Worm (Caenorhabditis elegans): ENCODE measurements around the gene pcdr-1.

Gene pcdr-1

ce11 chrX:15657773-15658172 lies 8.8 kb upstream of the pcdr-1 start:
- TF ChIP-seq ceh-20 (GFP tag; IDR thresholded peaks at IDR 0.05) (no peak), unc-62 (GFP tag; optimal IDR thresholded peaks at IDR 0.05 in 1 of 2) (peak in 1 of 2 experiments; percentile 29), unc-62 (tag; optimal IDR thresholded peaks at IDR 0.05) (no peak)

- TF ChIP-seq mdt-29 (GFP tag; IDR thresholded peaks at IDR 0.05) = no peak
- TF ChIP-seq mep-1 (tag; optimal IDR thresholded peaks at IDR 0.05) = peak; percentile 16
- TF ChIP-seq mdl-1 (tag; optimal IDR thresholded peaks at IDR 0.05) = no peak
- TF ChIP-seq arid-1 (GFP tag; conservative IDR thresholded peaks at IDR 0.05) = no peak
- TF ChIP-seq fkh-10 (GFP tag; optimal IDR thresholded peaks at IDR 0.05) = peak; percentile 58
- TF ChIP-seq unc-62 (GFP tag; optimal IDR thresholded peaks at IDR 0.05 in 1 of 2) = peak in 1 of 2 experiments; percentile 44
- no peak for TF ChIP-seq unc-62 (tag; optimal IDR thresholded peaks at IDR 0.05)
- TF ChIP-seq ces-1 (GFP tag; optimal IDR thresholded peaks at IDR 0.05) = no peak
Observed at ce11 chrX:15659561-15659960, 7.0 kb upstream of the pcdr-1 start.

DNA sequence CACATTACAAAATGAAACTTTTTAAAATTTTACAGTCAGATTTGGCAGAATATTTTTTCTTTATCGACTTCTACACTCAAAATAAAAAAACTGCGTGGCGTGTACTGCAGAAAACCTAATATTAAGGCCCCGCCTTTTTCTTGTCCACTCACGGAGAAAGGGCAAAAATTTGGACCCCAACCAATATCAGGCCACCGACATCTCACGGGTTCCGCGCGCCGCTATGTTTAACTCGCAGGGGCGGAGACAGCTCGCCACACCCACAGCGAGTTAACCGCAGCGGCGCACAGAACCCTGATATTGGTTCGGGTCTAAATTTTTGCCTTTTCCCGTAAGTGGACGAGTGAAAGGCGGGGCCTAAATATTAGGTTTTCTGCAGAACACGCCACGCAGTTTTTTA lies 2.8 kb upstream of the pcdr-1 start:
- no peak for TF ChIP-seq mep-1 (tag; optimal IDR thresholded peaks at IDR 0.05)
- TF ChIP-seq ceh-44 (GFP tag; IDR thresholded peaks at IDR 0.05) = no peak
- no peak for TF ChIP-seq mxl-3 (GFP tag; optimal IDR thresholded peaks at IDR 0.05)
- TF ChIP-seq arid-1 (GFP tag; conservative IDR thresholded peaks at IDR 0.05) = no peak
- TF ChIP-seq rbr-2 (tag; optimal IDR thresholded peaks at IDR 0.05) = no peak
- TF ChIP-seq lim-7 (GFP tag; IDR thresholded peaks at IDR 0.05) = no peak
- no peak for TF ChIP-seq ama-1 (optimal IDR thresholded peaks at IDR 0.05)
- no peak for TF ChIP-seq duxl-1 (tag; optimal IDR thresholded peaks at IDR 0.05; ENCODE audit: poor library complexity)
- TF ChIP-seq nhr-48 (tag; optimal IDR thresholded peaks at IDR 0.05) = no peak
- no peak for TF ChIP-seq snpc-4 (tag; optimal IDR thresholded peaks at IDR 0.05)
- TF ChIP-seq gei-8 (GFP tag; optimal IDR thresholded peaks at IDR 0.05) = no peak
- no peak for TF ChIP-seq dmd-8 (GFP tag; IDR thresholded peaks at IDR 0.05)

DNA sequence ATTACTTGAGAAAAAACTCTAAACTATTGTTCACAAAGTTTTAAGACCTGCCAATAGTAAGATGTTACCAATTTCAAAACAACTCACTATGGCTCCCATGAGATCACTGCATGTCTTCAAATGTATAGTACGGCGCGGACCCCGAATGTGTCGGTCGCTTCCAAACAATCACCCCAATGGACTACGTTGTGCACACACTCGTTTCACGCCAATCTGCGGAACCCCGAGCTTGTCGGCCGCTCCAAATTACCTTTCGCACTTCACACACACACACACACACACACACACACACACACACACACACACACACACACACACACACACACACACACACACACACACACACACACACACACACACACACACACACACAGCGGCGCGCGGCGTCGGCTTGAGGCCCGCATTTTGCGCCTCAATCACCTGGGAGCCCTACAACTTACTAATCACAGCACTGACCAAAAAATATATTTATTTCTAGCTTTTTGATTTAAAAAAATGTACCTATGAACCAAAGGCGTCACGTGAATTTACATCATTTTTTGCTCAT lies 1.6 kb downstream of the pcdr-1 start:
- TF ChIP-seq mdt-29 (GFP tag; IDR thresholded peaks at IDR 0.05) (no peak), hlh-11 (tag; optimal IDR thresholded peaks at IDR 0.05) (peak; percentile 10), nhr-6 (tag; optimal IDR thresholded peaks at IDR 0.05) (no peak)

DNA sequence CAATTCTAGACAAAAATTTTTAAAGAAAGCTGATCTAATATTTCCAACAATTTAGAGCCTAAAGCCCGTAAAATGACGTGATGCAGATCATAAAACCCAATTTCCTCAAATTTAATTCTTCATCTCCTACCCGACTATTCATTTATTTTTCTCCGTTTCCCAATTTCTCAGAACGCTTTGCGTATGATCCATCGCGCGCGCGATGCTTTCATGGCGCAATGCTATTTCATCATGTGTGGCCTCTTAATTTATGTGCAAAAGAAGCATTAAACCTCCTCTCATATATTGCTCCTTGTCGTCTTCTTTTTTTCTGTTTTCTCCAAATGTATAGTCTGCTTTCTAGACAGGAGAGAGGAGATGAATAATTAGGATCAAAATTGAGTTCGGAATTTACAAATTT lies 2.1 kb downstream of the pcdr-1 start:
- TF ChIP-seq aha-1 (tag) (peak; percentile 62), hlh-30 (tag; optimal IDR thresholded peaks at IDR 0.05; ENCODE audit: insufficient read depth) (no peak), egl-27 (tag; optimal IDR thresholded peaks at IDR 0.05) (no peak), mxl-3 (GFP tag; optimal IDR thresholded peaks at IDR 0.05) (no peak)

- TF ChIP-seq egl-43 (GFP tag; IDR thresholded peaks at IDR 0.05) (no peak), snpc-1.2 (GFP tag; IDR thresholded peaks at IDR 0.05) (no peak), nhr-76 (tag; optimal IDR thresholded peaks at IDR 0.05) (no peak), egl-27 (tag; optimal IDR thresholded peaks at IDR 0.05) (no peak), duxl-1 (tag; optimal IDR thresholded peaks at IDR 0.05; ENCODE audit: poor library complexity) (no peak), F26F4.8 (GFP tag; conservative IDR thresholded peaks at IDR 0.05) (no peak), unc-130 (GFP tag; optimal IDR thresholded peaks at IDR 0.05) (no peak), fos-1 (tag; optimal IDR thresholded peaks at IDR 0.05) (no peak), dmd-8 (GFP tag; IDR thresholded peaks at IDR 0.05) (no peak), hmg-1.1 (GFP tag; IDR thresholded peaks at IDR 0.05) (no peak), nhr-111 (GFP tag; optimal IDR thresholded peaks at IDR 0.05) (no peak)
Observed at ce11 chrX:15675622-15676021, 9.1 kb downstream of the pcdr-1 start, which contains the start of gene F59D12.2. TSS of gene F59D12.2 (minus strand) at chrX:15675722.
